Worm (Caenorhabditis elegans): Measurements from ENCODE around the gene rdl-1.

- peak; percentile 21 for TF ChIP-seq W03F9.2 (tag; optimal IDR thresholded peaks at IDR 0.05)
- TF ChIP-seq dao-5 (tag; optimal IDR thresholded peaks at IDR 0.05), result no peak
Observed at ce11 chrIV:7816402-7817102, 46.5 kb upstream of the rdl-1 start.

All from whole organism, L4/young adult.